Worm (Caenorhabditis elegans): ENCODE data around the gene C09E7.7.

C09E7.7 gene

ce11 chrIII:6500032-6500564, 50.9 kb downstream of the C09E7.7 start, which contains the start of gene F23F12.3:
F23F12.3 (plus strand) TSS chrIII:6500514.
- TF ChIP-seq mdl-1 (tag; optimal IDR thresholded peaks at IDR 0.05) (no peak), fos-1 (tag; optimal IDR thresholded peaks at IDR 0.05) (peak; percentile 22)

ce11 chrIII:6499102-6499501, 51.9 kb downstream of the C09E7.7 start:
- TF ChIP-seq ceh-82 (tag; optimal IDR thresholded peaks at IDR 0.05) (no peak), unc-62 (GFP tag; optimal IDR thresholded peaks at IDR 0.05) (no peak), nhr-10 (tag; optimal IDR thresholded peaks at IDR 0.05) (no peak), gmeb-1 (tag; optimal IDR thresholded peaks at IDR 0.05) (no peak), elt-1 (tag; optimal IDR thresholded peaks at IDR 0.05) (no peak), ztf-4 (tag; optimal IDR thresholded peaks at IDR 0.05) (no peak), nhr-6 (tag; optimal IDR thresholded peaks at IDR 0.05) (no peak), C34F6.9 (tag; optimal IDR thresholded peaks at IDR 0.05) (no peak), unc-39 (tag; optimal IDR thresholded peaks at IDR 0.05) (no peak), ZK546.5 (tag; optimal IDR thresholded peaks at IDR 0.05) (no peak), blmp-1 (tag; optimal IDR thresholded peaks at IDR 0.05; ENCODE audit: insufficient read depth) (no peak)

ce11 chrIII:6498176-6498575, 52.9 kb downstream of the C09E7.7 start, which contains the start of gene sdz-15:
sdz-15 (plus strand) TSS chrIII:6498476.
- TF ChIP-seq ama-1 (optimal IDR thresholded peaks at IDR 0.05) (no peak), zag-1 (tag; optimal IDR thresholded peaks at IDR 0.05) (no peak), nhr-237 (tag; optimal IDR thresholded peaks at IDR 0.05) (no peak), aly-2 (tag; optimal IDR thresholded peaks at IDR 0.05) (no peak), nhr-11 (tag; optimal IDR thresholded peaks at IDR 0.05) (no peak), skn-1 (tag; optimal IDR thresholded peaks at IDR 0.05) (no peak), nhr-10 (tag; optimal IDR thresholded peaks at IDR 0.05) (no peak), unc-39 (tag; optimal IDR thresholded peaks at IDR 0.05) (no peak), gmeb-1 (tag; optimal IDR thresholded peaks at IDR 0.05) (no peak), sma-9 (GFP tag; optimal IDR thresholded peaks at IDR 0.05) (no peak), sma-9 (tag; optimal IDR thresholded peaks at IDR 0.05) (no peak), lin-13 (GFP tag; optimal IDR thresholded peaks at IDR 0.05) (no peak), mab-5 (tag; optimal IDR thresholded peaks at IDR 0.05) (no peak)
